Fruit fly (Drosophila melanogaster): Measurements from ENCODE around the gene Hsc70-4.
A peak's percentile ranks its signal among the peaks of the same experiment; 100 is the strongest.

Hsc70-4 gene

dm6 chr3R:15218824-15219576 is 23.5 kb upstream of the Hsc70-4 start, which contains the start of the genes SIDL and CG12241 (continued):
- peak; percentile 94 for TF ChIP-seq CG14667 (GFP tag; IDR thresholded peaks at IDR 0.05)
- peak; percentile 96 for TF ChIP-seq tgo (GFP tag; IDR thresholded peaks at IDR 0.05)
- peak; percentile 96 for TF ChIP-seq Rfx (GFP tag; IDR thresholded peaks at IDR 0.05)
- peak; percentile 76 for TF ChIP-seq gt (GFP tag; IDR thresholded peaks at IDR 0.05)
- no peak for TF ChIP-seq zf30C (GFP tag; optimal IDR thresholded peaks at IDR 0.05)
- TF ChIP-seq CG10366 (GFP tag; IDR thresholded peaks at IDR 0.05): peak; percentile 24; the same call in 1 of the 2 replicates
- TF ChIP-seq NFAT (GFP tag; IDR thresholded peaks at IDR 0.05): peak; percentile 92
- no peak for TF ChIP-seq Nf-YB (GFP tag; optimal IDR thresholded peaks at IDR 0.05)
- peak; percentile 85 for TF ChIP-seq CG7928 (GFP tag; optimal IDR thresholded peaks at IDR 0.05)
- peak; percentile 92 for TF ChIP-seq CG32772 (GFP tag; IDR thresholded peaks at IDR 0.05)
- TF ChIP-seq gsb-n (tag; optimal IDR thresholded peaks at IDR 0.05): no peak
- no peak for TF ChIP-seq CG6254 (GFP tag; optimal IDR thresholded peaks at IDR 0.05)
- TF ChIP-seq prd (optimal IDR thresholded peaks at IDR 0.05): no peak
- TF ChIP-seq prd (GFP tag; IDR thresholded peaks at IDR 0.05): peak; percentile 96
- peak; percentile 23 for TF ChIP-seq salm (tag; optimal IDR thresholded peaks at IDR 0.05)
- no peak for TF ChIP-seq CG6791 (GFP tag; IDR thresholded peaks at IDR 0.05; ENCODE audit: partially characterized antibody)
- no peak for TF ChIP-seq Kr (GFP tag; optimal IDR thresholded peaks at IDR 0.05)
- TF ChIP-seq TFAM (GFP tag; optimal IDR thresholded peaks at IDR 0.05): no peak
- peak; percentile 82 for TF ChIP-seq bab2 (GFP tag; optimal IDR thresholded peaks at IDR 0.05)
- peak; percentile 89 for TF ChIP-seq Xrp1 (GFP tag; IDR thresholded peaks at IDR 0.05)
- TF ChIP-seq az2 (GFP tag; optimal IDR thresholded peaks at IDR 0.05): peak; percentile 61
- TF ChIP-seq Mad (GFP tag; optimal IDR thresholded peaks at IDR 0.05): no peak
- TF ChIP-seq CG3281 (GFP tag; optimal IDR thresholded peaks at IDR 0.05): peak; percentile 83
- no peak for TF ChIP-seq ash1 (GFP tag; optimal IDR thresholded peaks at IDR 0.05)
- TF ChIP-seq nom (GFP tag; optimal IDR thresholded peaks at IDR 0.05): peak; percentile 75
- TF ChIP-seq Ets65A (GFP tag): peak; percentile 98
- peak; percentile 96 for TF ChIP-seq CG34422 (GFP tag; IDR thresholded peaks at IDR 0.05)
- peak; percentile 84 for TF ChIP-seq Camta (GFP tag; optimal IDR thresholded peaks at IDR 0.05)
- peak; percentile 12 for TF ChIP-seq dmrt11E (tag; optimal IDR thresholded peaks at IDR 0.05)
- peak; percentile 82 for TF ChIP-seq cas (GFP tag; IDR thresholded peaks at IDR 0.05)
- TF ChIP-seq Hsf (GFP tag; optimal IDR thresholded peaks at IDR 0.05): peak; percentile 72
- no peak for TF ChIP-seq CG6813 (GFP tag; optimal IDR thresholded peaks at IDR 0.05)
- TF ChIP-seq CG13894 (tag; optimal IDR thresholded peaks at IDR 0.05): no peak
- TF ChIP-seq C15 (GFP tag; IDR thresholded peaks at IDR 0.05): peak; percentile 80; the same call in 2 of the 3 replicates
- no peak for TF ChIP-seq nau (GFP tag; optimal IDR thresholded peaks at IDR 0.05)
- peak; percentile 92 for TF ChIP-seq CG4730 (GFP tag; IDR thresholded peaks at IDR 0.05)
- TF ChIP-seq luna (GFP tag; optimal IDR thresholded peaks at IDR 0.05): peak; percentile 75
- peak; percentile 35; the same call in 1 of the 3 replicates for TF ChIP-seq sr (GFP tag; IDR thresholded peaks at IDR 0.05)
- TF ChIP-seq MTF-1 (GFP tag; optimal IDR thresholded peaks at IDR 0.05; ENCODE audit: borderline replicate concordance): peak; percentile 32
- TF ChIP-seq ato (GFP tag; IDR thresholded peaks at IDR 0.05; ENCODE audit: partially characterized antibody): no peak
- TF ChIP-seq CG15073 (GFP tag; optimal IDR thresholded peaks at IDR 0.05): no peak
- TF ChIP-seq CG9932 (GFP tag; IDR thresholded peaks at IDR 0.05): peak; percentile 75
- no peak for TF ChIP-seq tna (GFP tag; IDR thresholded peaks at IDR 0.05; ENCODE audit: partially characterized antibody)
- peak; percentile 73 for TF ChIP-seq pb (GFP tag; optimal IDR thresholded peaks at IDR 0.05)
- TF ChIP-seq D (optimal IDR thresholded peaks at IDR 0.05): no peak
- peak; percentile 72 for TF ChIP-seq D (GFP tag; optimal IDR thresholded peaks at IDR 0.05)
- TF ChIP-seq peb (GFP tag; IDR thresholded peaks at IDR 0.05): peak; percentile 80
- TF ChIP-seq CG7786 (GFP tag; optimal IDR thresholded peaks at IDR 0.05): peak; percentile 15
- TF ChIP-seq CG30431 (GFP tag; optimal IDR thresholded peaks at IDR 0.05): no peak
- no peak for TF ChIP-seq tup (GFP tag; optimal IDR thresholded peaks at IDR 0.05)
